Fruit fly (Drosophila melanogaster): ENCODE results near the gene CG8086.

The CG8086 gene

DNA sequence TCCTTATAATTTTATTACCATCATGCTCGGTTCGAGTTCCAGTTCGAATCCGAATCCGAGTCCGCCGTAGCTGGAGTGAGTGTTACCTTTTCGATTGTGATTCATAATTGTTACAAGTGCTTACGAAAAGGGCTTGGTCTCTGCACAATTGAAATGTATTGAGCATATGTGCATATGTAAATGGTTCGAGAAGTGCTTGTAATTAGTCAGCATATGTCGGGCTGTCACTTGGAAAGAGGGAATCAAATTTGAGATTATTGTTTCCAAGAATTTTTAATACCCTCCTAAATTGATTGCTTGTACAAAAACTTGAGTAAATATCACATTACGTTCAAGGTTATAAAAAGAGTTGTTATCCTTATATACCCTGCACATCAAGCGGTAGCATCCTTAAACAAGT lies 36.1 kb upstream of the CG8086 start:
- no peak for TF ChIP-seq esn (GFP tag; optimal IDR thresholded peaks at IDR 0.05)
- TF ChIP-seq CG8119 (GFP tag; IDR thresholded peaks at IDR 0.05), result no peak
- TF ChIP-seq CG8632 (GFP tag; optimal IDR thresholded peaks at IDR 0.05), result peak; percentile 39
- TF ChIP-seq topi (GFP tag; optimal IDR thresholded peaks at IDR 0.05), result no peak
- no peak for TF ChIP-seq fkh (GFP tag; optimal IDR thresholded peaks at IDR 0.05)
- peak; percentile 53 for TF ChIP-seq svp (GFP tag)
- TF ChIP-seq Gug (GFP tag; IDR thresholded peaks at IDR 0.05), result no peak
- TF ChIP-seq CG3919 (GFP tag; optimal IDR thresholded peaks at IDR 0.05), result no peak
- no peak for TF ChIP-seq CG3032 (tag; optimal IDR thresholded peaks at IDR 0.05)
- no peak for TF ChIP-seq dac (GFP tag; optimal IDR thresholded peaks at IDR 0.05)
- no peak for TF ChIP-seq CG11762 (GFP tag; optimal IDR thresholded peaks at IDR 0.05; ENCODE audit: insufficient read depth)
- no peak for TF ChIP-seq lz (GFP tag; optimal IDR thresholded peaks at IDR 0.05)
- no peak for TF ChIP-seq CG15336 (GFP tag; IDR thresholded peaks at IDR 0.05)
- TF ChIP-seq CG9139 (GFP tag; optimal IDR thresholded peaks at IDR 0.05), result no peak
- no peak for TF ChIP-seq Blimp-1 (GFP tag; optimal IDR thresholded peaks at IDR 0.05)
- no peak for TF ChIP-seq CG10631 (GFP tag; optimal IDR thresholded peaks at IDR 0.05)
- no peak for TF ChIP-seq ss (GFP tag; optimal IDR thresholded peaks at IDR 0.05)
- TF ChIP-seq CG4318 (GFP tag; optimal IDR thresholded peaks at IDR 0.05), result no peak
- TF ChIP-seq Ets96B (tag; optimal IDR thresholded peaks at IDR 0.05), result peak; percentile 29
- peak; percentile 46 for TF ChIP-seq acj6 (GFP tag; optimal IDR thresholded peaks at IDR 0.05)
- no peak for TF ChIP-seq CG31627 (GFP tag; optimal IDR thresholded peaks at IDR 0.05)
- TF ChIP-seq eg (GFP tag; IDR thresholded peaks at IDR 0.05), result no peak
- peak; percentile 13 for TF ChIP-seq CG6792 (GFP tag; optimal IDR thresholded peaks at IDR 0.05)
- TF ChIP-seq Lpt (GFP tag; optimal IDR thresholded peaks at IDR 0.05), result no peak
- TF ChIP-seq CG8319 (GFP tag; optimal IDR thresholded peaks at IDR 0.05), result no peak
- TF ChIP-seq Hr39 (GFP tag; optimal IDR thresholded peaks at IDR 0.05), result no peak
- TF ChIP-seq Smox (GFP tag; optimal IDR thresholded peaks at IDR 0.05), result no peak
- TF ChIP-seq CG34406 (GFP tag; optimal IDR thresholded peaks at IDR 0.05), result no peak
- no peak for TF ChIP-seq fd85E (GFP tag; optimal IDR thresholded peaks at IDR 0.05)
- TF ChIP-seq Sox102F (GFP tag; optimal IDR thresholded peaks at IDR 0.05), result peak; percentile 18
- no peak for TF ChIP-seq CG10669 (GFP tag; optimal IDR thresholded peaks at IDR 0.05)
- TF ChIP-seq fd59A (GFP tag; optimal IDR thresholded peaks at IDR 0.05), result no peak
- no peak for TF ChIP-seq salr (GFP tag; optimal IDR thresholded peaks at IDR 0.05)
- TF ChIP-seq OdsH (GFP tag; optimal IDR thresholded peaks at IDR 0.05), result no peak
- TF ChIP-seq CG6808 (GFP tag; optimal IDR thresholded peaks at IDR 0.05), result no peak
- no peak for TF ChIP-seq CG16779 (tag; optimal IDR thresholded peaks at IDR 0.05)
- no peak for TF ChIP-seq CG6276 (GFP tag; optimal IDR thresholded peaks at IDR 0.05)
- TF ChIP-seq Ets21C (GFP tag; optimal IDR thresholded peaks at IDR 0.05), result no peak
- TF ChIP-seq Hr38 (GFP tag; optimal IDR thresholded peaks at IDR 0.05), result no peak
- TF ChIP-seq Eip75B (GFP tag; optimal IDR thresholded peaks at IDR 0.05), result peak; percentile 45
- no peak for TF ChIP-seq pdm3 (GFP tag; optimal IDR thresholded peaks at IDR 0.05)
- no peak for TF ChIP-seq CG1621 (tag; optimal IDR thresholded peaks at IDR 0.05)
- TF ChIP-seq achi (GFP tag; optimal IDR thresholded peaks at IDR 0.05), result no peak
- TF ChIP-seq CG32006 (GFP tag; optimal IDR thresholded peaks at IDR 0.05), result no peak
- no peak for TF ChIP-seq dsx (GFP tag; optimal IDR thresholded peaks at IDR 0.05; ENCODE audit: poor library complexity, severe bottlenecking)
- TF ChIP-seq CG11902 (GFP tag; optimal IDR thresholded peaks at IDR 0.05), result no peak
- TF ChIP-seq net (GFP tag; optimal IDR thresholded peaks at IDR 0.05), result no peak
- TF ChIP-seq cyc (GFP tag; optimal IDR thresholded peaks at IDR 0.05), result no peak
- no peak for TF ChIP-seq spab (GFP tag; optimal IDR thresholded peaks at IDR 0.05)
- peak; percentile 3 for TF ChIP-seq Hr4 (GFP tag; optimal IDR thresholded peaks at IDR 0.05)
- no peak for TF ChIP-seq CG6854 (GFP tag; optimal IDR thresholded peaks at IDR 0.05)
- no peak for TF ChIP-seq Sox14 (GFP tag; optimal IDR thresholded peaks at IDR 0.05)
- peak; percentile 10 for TF ChIP-seq Met (GFP tag; optimal IDR thresholded peaks at IDR 0.05)

Data from whole organism, prepupa.